Fruit fly (Drosophila melanogaster) S2 (cell line): ENCODE measurements around the gene CG15172.

Experiments
- CG8478 ChIP-seq: fragments of >200 bp; optimal IDR thresholded peaks from 2 replicates; lab custom pipeline; 2018
- CTCF ChIP-seq, 2 experiments: fragments of >200 bp; optimal IDR thresholded peaks; 2 replicates each; lab custom pipeline; 2018

The CG15172 gene

DNA sequence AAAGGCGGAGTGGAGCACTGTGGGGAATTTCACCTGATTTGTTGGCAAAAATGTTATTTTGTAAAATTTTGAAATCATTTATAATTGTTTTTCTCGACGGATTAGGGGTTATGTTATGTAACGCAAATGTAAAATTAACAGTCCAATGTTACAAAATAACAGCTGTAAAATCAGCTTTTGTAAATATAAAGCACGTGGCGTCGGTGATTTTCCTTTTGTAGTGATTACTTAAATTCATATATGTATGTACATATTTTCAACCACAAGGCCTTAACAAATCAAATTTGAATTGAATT, at the start of gene CG15172:
Gene CG15172 (plus strand): TSS at position 197 of the 296 bp plus-strand sequence.
- no peak for TF ChIP-seq CTCF (optimal IDR thresholded peaks at IDR 0.05; lab: Kevin White, UChicago)
- TF ChIP-seq CG8478: no peak

DNA sequence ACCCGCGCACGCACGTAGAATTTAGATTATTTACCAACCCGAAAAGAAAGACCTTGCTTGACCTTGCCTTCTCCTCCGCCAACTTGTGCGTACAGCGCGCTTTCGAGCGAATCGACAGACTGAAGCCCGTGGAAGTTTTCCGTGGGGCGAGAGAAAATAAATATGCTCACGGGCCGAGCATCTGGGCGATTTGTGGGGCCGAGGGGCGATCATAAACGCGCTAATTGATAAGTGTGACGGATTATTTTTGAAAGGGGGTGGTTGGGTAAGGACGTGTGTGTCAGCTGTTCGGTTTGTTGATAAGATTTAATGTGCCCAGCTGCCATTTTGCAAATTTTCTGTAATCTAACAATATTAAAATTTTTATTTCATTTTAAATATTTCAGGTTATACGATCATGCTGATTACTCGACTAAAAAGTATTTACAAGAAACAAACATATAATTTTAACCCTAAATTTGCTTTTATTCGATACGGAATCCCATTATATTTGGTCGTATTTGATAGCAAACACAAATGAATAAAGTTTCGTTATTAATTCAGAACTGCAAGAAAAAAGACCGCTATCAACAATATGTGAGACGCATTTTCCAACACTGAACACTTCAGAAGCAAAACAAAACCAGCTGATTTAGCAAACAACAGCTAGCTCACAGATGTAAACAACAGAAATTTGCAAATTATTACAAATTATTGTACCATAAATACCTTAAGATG, 48.0 kb upstream of the CG15172 start, which contains the start of the genes L2HGDH and CG10431:
Gene L2HGDH (minus strand): TSS at position 386 of the 717 bp plus-strand sequence.
Gene CG10431 (plus strand): TSS at position 648 of the 717 bp plus-strand sequence.
- TF ChIP-seq CG8478 (no peak), CTCF (optimal IDR thresholded peaks at IDR 0.05; lab: Kevin White, UChicago) (no peak)

DNA sequence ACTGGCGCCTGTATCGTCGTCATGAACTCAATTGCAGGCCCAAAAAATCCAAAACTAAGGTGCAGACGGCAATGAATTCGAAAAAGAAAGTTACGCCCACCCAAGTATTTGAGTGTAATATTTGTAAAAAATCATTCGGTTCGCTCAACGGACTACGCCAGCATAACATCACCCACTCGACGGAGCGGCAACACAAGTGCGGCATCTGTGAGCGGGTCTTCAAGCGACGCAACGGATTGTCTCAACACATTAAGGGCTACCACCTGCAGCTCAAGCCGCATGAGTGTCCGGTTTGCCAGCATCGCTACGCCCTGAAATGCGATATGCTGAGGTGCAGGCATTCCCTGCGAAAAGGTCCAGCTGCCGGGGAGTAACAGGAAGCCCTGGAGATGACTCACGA, 45.5 kb upstream of the CG15172 start:
- TF ChIP-seq CTCF (optimal IDR thresholded peaks at IDR 0.05; lab: Kevin White, UChicago): no peak
- no peak for TF ChIP-seq CG8478

DNA sequence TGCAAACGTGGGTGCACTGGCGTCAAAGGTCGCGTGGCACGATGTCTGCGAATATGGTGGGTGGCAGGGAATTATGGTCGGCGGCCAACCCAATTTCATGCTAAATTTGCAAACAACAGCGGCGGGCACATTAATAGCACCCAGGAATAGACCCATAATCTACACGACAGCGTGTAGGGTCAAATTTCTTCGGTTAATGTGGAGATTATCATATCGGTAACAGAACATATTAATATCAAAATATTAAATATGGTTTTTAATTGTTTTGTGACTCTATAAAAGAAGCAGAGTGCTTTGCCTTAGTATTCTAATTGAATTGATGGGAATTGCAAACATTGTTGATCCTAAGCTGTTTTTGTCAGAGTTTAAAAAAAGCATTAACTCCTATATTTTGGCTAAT, 43.3 kb upstream of the CG15172 start:
- TF ChIP-seq CG8478: no peak
- no peak for TF ChIP-seq CTCF (optimal IDR thresholded peaks at IDR 0.05; lab: Kevin White, UChicago)

DNA sequence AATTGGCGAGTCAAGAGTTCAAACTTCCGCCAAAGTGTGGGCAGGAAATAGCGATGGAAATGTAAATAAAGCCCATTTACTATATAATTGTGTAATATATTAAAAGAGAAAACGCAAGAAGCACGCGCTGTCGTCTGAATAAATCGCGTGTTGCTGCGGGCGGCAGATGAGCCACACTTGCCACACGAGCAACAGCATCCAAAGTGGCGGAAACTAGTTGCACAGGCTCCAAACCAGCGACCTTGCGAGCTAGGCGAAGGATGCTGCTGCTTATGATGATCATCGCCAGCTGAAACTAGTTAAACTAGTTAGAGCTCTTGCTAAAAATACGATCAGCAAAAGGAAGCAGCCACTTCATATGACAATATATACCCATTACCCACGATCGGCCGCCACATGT, 42.8 kb upstream of the CG15172 start:
- TF ChIP-seq CG8478 (no peak), CTCF (optimal IDR thresholded peaks at IDR 0.05; lab: Kevin White, UChicago) (no peak)

DNA sequence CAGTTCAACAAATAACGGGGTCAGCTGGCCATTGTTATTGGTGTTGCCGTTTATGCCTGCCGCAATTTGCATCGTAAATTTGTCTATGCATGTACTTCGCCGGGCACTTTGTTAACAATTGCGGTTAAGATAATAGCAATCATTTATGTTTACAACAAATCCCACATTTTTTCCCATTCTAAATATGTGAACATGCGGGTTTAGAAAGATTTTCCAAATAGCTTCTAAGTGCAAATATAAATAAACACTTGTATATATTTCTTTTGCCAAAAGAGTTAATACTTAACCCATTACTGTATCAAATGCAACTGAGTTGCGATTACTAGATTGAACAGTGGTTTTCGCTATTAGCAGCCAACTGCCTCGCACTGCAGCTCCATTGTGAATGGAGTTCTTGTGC, 41.2 kb upstream of the CG15172 start:
- TF ChIP-seq CG8478 (no peak), CTCF (optimal IDR thresholded peaks at IDR 0.05; lab: Kevin White, UChicago) (no peak)

DNA sequence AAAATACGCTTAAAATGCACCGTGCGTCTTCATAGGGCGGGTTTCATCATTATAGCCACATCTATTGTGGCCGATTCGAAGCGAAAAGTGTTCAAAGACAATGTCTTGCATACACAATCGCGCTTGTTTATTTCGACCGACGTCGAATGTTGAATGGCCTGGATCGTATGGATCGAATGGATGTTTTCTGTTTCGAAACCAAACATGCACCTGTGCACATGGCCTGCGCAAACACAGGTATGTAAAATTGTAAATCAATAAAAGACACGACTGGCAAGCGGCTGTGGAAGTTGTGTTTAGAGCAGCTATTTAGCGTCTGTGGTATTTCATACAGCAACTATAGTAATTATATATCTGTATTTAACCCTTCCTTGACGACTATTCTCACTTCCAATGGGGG, 40.7 kb upstream of the CG15172 start:
- TF ChIP-seq CTCF (optimal IDR thresholded peaks at IDR 0.05; lab: Kevin White, UChicago): no peak
- TF ChIP-seq CG8478: no peak

DNA sequence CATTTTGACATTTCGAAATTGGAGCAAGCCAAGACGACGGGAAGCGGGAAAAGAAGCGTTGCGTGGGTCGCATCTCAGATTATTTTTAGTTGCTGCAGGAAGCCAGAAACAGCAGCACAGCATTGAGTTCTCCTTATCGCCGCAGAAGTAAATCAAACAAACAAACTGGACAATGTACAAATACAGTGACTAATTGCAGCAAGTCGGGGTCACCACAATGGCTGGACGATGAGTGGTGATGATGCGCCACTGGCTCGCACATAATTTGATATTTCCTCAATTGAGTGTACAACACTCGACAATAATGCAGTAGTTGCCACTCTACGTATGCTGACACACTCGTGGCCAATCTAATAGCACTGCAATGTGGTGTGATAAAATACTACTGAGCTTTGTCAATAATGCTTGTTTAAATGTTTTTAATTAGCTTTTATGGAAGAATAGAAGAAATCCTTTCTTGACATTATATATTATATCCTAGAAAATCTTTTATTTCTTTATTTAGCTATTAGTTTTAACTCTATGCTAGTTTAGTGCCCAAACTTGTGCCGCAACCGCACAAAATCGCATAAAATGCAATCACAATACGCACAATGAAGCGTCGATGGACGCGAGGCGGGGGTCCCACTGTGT, 40.2 kb upstream of the CG15172 start:
- TF ChIP-seq CG8478 (no peak), CTCF (optimal IDR thresholded peaks at IDR 0.05; lab: Kevin White, UChicago) (no peak)

DNA sequence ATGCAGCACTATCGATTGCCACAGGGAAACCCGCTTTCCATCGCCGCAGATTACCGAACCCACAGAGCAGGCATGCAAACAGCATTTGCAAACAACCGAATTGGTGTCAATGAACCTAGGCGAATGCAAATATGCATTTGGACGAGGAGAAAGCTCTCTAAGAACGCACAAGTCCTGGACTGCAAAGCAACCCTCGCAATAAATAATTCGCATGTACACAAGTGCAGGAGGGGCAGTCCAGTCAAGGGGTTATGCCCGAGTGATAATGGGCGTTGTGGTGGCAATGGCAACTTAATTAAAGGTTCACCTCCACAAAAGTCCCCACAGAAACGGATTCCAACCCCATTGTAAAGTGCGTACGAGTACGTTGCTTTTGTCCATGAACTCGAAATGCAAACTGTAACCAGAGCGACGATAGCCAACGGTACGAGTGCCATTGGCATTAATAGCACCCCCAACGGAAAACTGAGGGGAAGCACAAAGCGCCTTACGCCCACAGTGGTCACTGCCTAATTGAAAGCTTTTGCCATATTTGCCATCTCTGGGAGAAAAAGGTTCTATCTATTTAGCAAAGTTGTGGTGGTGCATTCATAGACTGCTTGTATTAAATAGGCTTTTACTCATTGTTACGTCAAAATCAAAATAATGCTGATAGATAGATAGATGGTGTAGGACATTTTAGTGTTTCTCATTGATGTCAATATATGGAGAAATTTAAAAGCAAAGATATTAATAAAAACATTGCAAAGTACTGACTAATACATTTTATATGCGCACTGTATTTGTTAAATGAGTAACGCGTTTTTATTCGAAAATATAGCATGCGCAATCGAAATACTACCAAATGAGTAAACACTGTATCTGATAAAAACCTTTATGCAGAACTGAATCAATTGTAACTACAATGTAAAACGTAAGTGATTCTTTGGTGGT, 39.1 kb upstream of the CG15172 start:
- no peak for TF ChIP-seq CG8478
- TF ChIP-seq CTCF (optimal IDR thresholded peaks at IDR 0.05; lab: Kevin White, UChicago): no peak

DNA sequence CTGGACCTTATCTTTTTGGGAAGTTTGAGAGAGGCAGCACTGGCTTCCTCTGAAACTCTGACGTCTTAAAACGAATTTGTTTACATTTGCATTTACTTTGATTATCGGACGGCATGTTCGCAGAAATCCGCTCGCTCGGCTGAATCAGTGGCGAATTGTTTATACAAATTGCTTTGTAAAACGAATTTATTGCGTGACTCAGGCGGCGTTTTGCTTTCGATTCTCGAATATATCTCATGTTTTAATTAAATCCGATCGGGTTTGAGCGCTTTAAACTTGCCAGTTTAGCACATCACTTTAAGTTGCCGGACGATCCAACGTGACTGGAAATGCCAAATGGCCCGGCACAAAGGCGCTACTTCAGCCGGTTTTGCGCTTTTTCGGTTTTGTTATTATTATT, 38.1 kb upstream of the CG15172 start:
- TF ChIP-seq CG8478: no peak
- TF ChIP-seq CTCF (optimal IDR thresholded peaks at IDR 0.05; lab: Kevin White, UChicago): no peak

DNA sequence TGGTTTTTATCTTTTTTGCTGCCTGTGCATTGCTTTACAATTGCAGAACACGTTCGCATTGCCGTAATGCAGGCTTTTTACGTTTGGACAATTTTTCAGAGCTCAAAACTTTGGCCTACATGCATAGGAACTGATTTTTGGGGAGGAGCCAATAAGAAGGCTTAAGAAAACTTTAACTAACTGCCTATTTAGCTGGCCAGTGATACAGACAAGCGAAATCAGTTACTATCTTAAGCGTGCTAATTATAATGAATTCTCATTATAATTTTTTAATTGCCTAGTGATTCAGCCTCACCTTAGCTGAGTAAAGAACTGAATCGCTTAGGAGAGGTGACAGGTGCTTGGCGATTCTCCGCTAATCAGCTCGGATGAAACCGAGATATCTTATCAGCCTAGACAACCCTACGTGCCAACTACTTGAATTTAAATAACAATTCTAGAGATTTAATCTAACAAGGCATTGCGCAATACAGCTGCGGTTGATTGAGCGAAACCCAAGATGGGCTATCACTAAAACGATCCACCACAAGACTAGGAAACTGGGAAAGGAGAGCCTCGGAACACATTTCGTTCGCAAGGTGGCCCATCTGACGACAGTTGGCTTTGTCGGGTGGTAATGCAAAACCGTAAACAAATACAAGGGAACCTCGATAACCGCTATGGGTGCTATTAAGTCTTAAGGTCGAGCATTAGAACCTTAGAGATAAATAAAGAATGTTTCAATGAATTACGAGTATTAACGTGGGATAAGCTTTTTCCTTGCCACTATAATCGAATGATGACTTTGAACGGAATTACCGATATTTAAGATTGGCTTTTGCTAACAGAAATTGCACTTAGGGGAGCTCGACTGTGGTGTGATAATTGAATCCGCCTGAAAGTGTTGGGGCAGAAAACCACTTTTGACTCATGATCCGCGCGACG, 36.8 kb upstream of the CG15172 start:
- TF ChIP-seq CG8478 (no peak), CTCF (optimal IDR thresholded peaks at IDR 0.05; lab: Kevin White, UChicago) (no peak)

DNA sequence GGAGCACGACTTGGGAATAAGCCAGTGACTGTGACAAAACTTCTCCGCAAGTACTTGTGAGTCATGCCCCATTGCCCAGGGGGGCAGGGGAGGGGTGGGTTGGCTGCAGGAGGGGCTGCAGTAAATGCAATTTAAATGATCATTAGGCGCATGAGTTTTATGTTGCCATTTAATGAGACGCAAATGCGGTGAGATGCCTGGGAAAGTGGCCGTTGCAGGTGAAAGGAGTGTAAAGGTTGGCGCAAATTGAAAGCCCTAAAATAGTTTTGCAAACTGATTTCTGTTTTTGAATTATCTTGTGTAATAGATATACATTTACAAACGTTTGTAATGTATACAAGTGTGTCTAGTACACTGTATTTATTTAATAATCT, 36.1 kb upstream of the CG15172 start:
- TF ChIP-seq CTCF (optimal IDR thresholded peaks at IDR 0.05; lab: Kevin White, UChicago) (no peak), CG8478 (no peak)

DNA sequence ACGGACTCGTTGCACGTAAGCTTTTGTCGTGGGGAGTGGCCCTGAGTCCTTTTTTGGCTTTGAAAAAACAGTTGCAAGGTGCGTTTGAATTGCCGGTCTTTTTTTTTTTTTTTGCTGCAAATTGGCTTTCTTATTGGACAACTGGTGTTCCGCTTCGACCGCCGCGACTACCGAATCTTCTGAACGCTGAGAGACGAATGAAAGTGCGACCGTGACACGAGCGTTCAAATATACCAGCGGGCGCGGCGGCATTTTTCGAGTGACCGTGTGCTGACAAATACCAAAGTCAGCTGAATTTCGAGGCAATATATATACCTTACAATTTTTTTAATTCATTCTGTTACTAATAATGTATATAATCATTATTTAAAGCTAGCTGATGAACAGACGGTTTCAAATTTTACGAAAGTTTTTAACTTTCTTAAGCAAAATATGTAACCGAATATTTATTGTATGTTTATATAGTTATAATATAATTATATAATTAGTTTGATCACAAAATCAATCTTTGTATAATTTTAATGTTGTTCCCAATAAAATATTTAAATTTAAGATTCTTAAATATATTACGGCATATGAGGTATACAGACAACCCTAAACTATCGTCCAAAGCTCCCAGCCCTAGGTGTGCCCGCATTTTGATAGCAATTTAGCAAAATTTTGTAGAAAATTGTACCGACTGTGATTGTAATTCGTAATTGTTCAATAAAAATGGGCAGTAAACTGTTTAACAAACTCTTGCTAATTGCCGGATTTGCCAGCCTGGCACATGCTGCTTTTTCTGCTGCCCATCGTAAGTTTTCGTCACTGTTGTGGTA, 34.9 kb upstream of the CG15172 start, which contains the start of the genes Swip-1 and EMC5:
Gene Swip-1 (minus strand): TSS at position 203 of the 818 bp plus-strand sequence.
Gene EMC5 (plus strand): TSS at position 630 of the 818 bp plus-strand sequence.
- TF ChIP-seq CG8478 (no peak), CTCF (optimal IDR thresholded peaks at IDR 0.05; lab: Kevin White, UChicago) (no peak)

DNA sequence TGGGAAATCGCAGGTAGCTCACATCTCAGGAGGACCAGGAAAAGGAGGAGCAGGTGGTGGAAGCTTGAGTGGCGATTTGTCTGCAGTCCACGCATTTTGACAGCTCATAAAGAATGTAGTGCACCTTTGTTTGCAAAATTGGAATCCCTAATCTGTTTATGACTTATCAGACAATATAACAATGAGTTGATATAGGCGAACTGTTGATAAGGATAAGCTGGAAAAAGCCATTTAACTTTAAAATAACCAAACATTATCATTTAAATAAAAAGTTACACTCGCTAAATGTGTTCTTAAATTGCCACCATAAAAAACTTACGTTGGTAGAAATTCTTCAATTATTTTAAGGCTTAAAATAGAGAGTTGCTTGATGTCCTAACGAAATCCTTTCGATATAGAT, 32.1 kb upstream of the CG15172 start, which contains the start of gene CG15170:
Gene CG15170 (minus strand): TSS at position 101 of the 400 bp plus-strand sequence.
- no peak for TF ChIP-seq CTCF (optimal IDR thresholded peaks at IDR 0.05; lab: Kevin White, UChicago)
- TF ChIP-seq CG8478: no peak
